Worm (Caenorhabditis elegans) whole organism, early embryonic: ENCODE results near the gene T07G12.5.

ENCODE experiments used
- ceh-36 ChIP-seq: sonication (generic microtip); optimal IDR thresholded peaks from 2 replicates; lab custom pipeline; 2016; ENCODE audit warnings: missing genetic modification characterization, inconsistent platforms, missing compliant biosample characterization
- hnd-1 ChIP-seq: sonication (generic microtip); optimal IDR thresholded peaks from 2 replicates; lab custom pipeline; 2016; ENCODE audit warnings: missing genetic modification characterization, missing compliant biosample characterization

ce11 chrIV:10524095-10524829 is 20.7 kb downstream of the T07G12.5 start, which contains the start of gene C02F4.5:
- no peak for TF ChIP-seq ceh-36 (tag; lab: Kevin White, UChicago)
- no peak for TF ChIP-seq hnd-1 (tag; lab: Kevin White, UChicago)
